Worm (Caenorhabditis elegans) whole organism, L2 larva: ENCODE data around the gene sre-13.

Source experiments
- C34F6.9 ChIP-seq: fragments of 150-350 bp; optimal IDR thresholded peaks from 2 replicates; lab custom pipeline; 2014; ENCODE audit warnings: missing biosample characterization, missing genetic modification characterization
- F13H6.1 ChIP-seq: sonication (generic microtip); optimal IDR thresholded peaks from 2 replicates; lab custom pipeline; 2016; ENCODE audit warnings: missing genetic modification characterization, missing compliant biosample characterization
- R02D3.7 ChIP-seq: fragments of 150-350 bp; optimal IDR thresholded peaks from 2 replicates; lab custom pipeline; 2014; ENCODE audit warnings: missing biosample characterization, missing genetic modification characterization
- ZK546.5 ChIP-seq: sonication (generic microtip); optimal IDR thresholded peaks from 2 replicates; lab custom pipeline; 2017; ENCODE audit warnings: missing biosample characterization, missing genetic modification characterization
- alr-1 ChIP-seq: fragments of 150-350 bp; optimal IDR thresholded peaks from 2 replicates; lab custom pipeline; 2014; ENCODE audit warnings: missing biosample characterization, missing genetic modification characterization
- aly-2 ChIP-seq: fragments of 150-350 bp; optimal IDR thresholded peaks from 2 replicates; lab custom pipeline; 2014; ENCODE audit warnings: missing biosample characterization, missing genetic modification characterization
- ama-1 ChIP-seq: fragments of 150-350 bp; optimal IDR thresholded peaks from 2 replicates; lab custom pipeline; 2018; ENCODE audit warnings: inconsistent platforms
- blmp-1 ChIP-seq: sonication (generic microtip); optimal IDR thresholded peaks from 2 replicates; lab custom pipeline; 2017; ENCODE audit warnings: missing genetic modification characterization, mild to moderate bottlenecking, missing compliant biosample characterization, antibody characterized with exemption, moderate library complexity; ENCODE audit not compliant: insufficient read depth
- ceh-16 ChIP-seq: fragments of 150-350 bp; optimal IDR thresholded peaks from 2 replicates; lab custom pipeline; 2014; ENCODE audit warnings: missing biosample characterization, missing genetic modification characterization
- ceh-82 ChIP-seq: fragments of 150-350 bp; optimal IDR thresholded peaks from 2 replicates; lab custom pipeline; 2014; ENCODE audit warnings: missing biosample characterization, missing genetic modification characterization
- crh-2 ChIP-seq: sonication (generic microtip); optimal IDR thresholded peaks from 2 replicates; lab custom pipeline; 2017; ENCODE audit warnings: missing biosample characterization, missing genetic modification characterization
- dmd-4 ChIP-seq: sonication (generic microtip); optimal IDR thresholded peaks from 2 replicates; lab custom pipeline; 2017; ENCODE audit warnings: missing biosample characterization, missing genetic modification characterization
- elt-1 ChIP-seq: fragments of 150-350 bp; optimal IDR thresholded peaks from 2 replicates; lab custom pipeline; 2014; ENCODE audit warnings: missing biosample characterization, missing genetic modification characterization
- elt-3 ChIP-seq: sonication (generic microtip); optimal IDR thresholded peaks from 2 replicates; lab custom pipeline; 2017; ENCODE audit warnings: missing biosample characterization, missing genetic modification characterization
- fos-1 ChIP-seq: fragments of 150-350 bp; optimal IDR thresholded peaks from 2 replicates; lab custom pipeline; 2014; ENCODE audit warnings: missing biosample characterization, missing genetic modification characterization
- gmeb-1 ChIP-seq: fragments of 150-350 bp; optimal IDR thresholded peaks from 2 replicates; lab custom pipeline; 2014; ENCODE audit warnings: missing biosample characterization, missing genetic modification characterization
- lin-13 ChIP-seq: fragments of 150-350 bp; optimal IDR thresholded peaks from 2 replicates; lab custom pipeline; 2014; ENCODE audit warnings: missing biosample characterization, missing genetic modification reagents, missing genetic modification characterization
- lin-39 ChIP-seq: fragments of 150-350 bp; optimal IDR thresholded peaks from 2 replicates; lab custom pipeline; 2014; ENCODE audit warnings: missing biosample characterization, missing genetic modification reagents, missing genetic modification characterization
- lsy-2 ChIP-seq, 2 experiments: fragments of 150-350 bp in 1 of 2; sonication (generic microtip) in 1 of 2; optimal IDR thresholded peaks; 2 replicates each; lab custom pipeline; 2014 to 2017; ENCODE audit warnings: missing biosample characterization in 2 of 2, missing genetic modification characterization in 2 of 2
- mab-5 ChIP-seq: fragments of 150-350 bp; optimal IDR thresholded peaks from 2 replicates; lab custom pipeline; 2014; ENCODE audit warnings: missing biosample characterization, missing genetic modification characterization
- nhr-10 ChIP-seq: sonication (generic microtip); optimal IDR thresholded peaks from 2 replicates; lab custom pipeline; 2017; ENCODE audit warnings: missing biosample characterization, missing genetic modification characterization
- nhr-12 ChIP-seq: fragments of 150-350 bp; optimal IDR thresholded peaks from 2 replicates; lab custom pipeline; 2014; ENCODE audit warnings: missing biosample characterization, missing genetic modification characterization
- nhr-129 ChIP-seq: fragments of 150-350 bp; optimal IDR thresholded peaks from 2 replicates; lab custom pipeline; 2014; ENCODE audit warnings: missing biosample characterization, missing genetic modification characterization
- nhr-21 ChIP-seq: fragments of 150-350 bp; optimal IDR thresholded peaks from 2 replicates; lab custom pipeline; 2014; ENCODE audit warnings: missing biosample characterization, missing genetic modification characterization
- nhr-25 ChIP-seq: fragments of 150-350 bp; sonication (generic microtip); optimal IDR thresholded peaks from 3 replicates; lab custom pipeline; 2014; ENCODE audit warnings: missing biosample characterization, missing genetic modification characterization
- nhr-77 ChIP-seq: fragments of 150-350 bp; optimal IDR thresholded peaks from 2 replicates; lab custom pipeline; 2014; ENCODE audit warnings: missing biosample characterization, missing genetic modification characterization
- peb-1 ChIP-seq: fragments of 150-350 bp; optimal IDR thresholded peaks from 2 replicates; lab custom pipeline; 2014; ENCODE audit warnings: missing biosample characterization, missing genetic modification characterization
- skn-1 ChIP-seq: sonication (generic microtip); optimal IDR thresholded peaks from 2 replicates; lab custom pipeline; 2017; ENCODE audit warnings: missing biosample characterization, missing genetic modification characterization
- sma-3 ChIP-seq: sonication (generic microtip); optimal IDR thresholded peaks from 2 replicates; lab custom pipeline; 2016; ENCODE audit warnings: missing genetic modification reagents, missing genetic modification characterization, missing compliant biosample characterization
- sma-9 ChIP-seq, 2 experiments: fragments of 150-350 bp in 1 of 2; sonication (generic microtip) in 1 of 2; optimal IDR thresholded peaks; 2 replicates each; lab custom pipeline; 2014 to 2016; ENCODE audit warnings: missing genetic modification characterization in 2 of 2, mild to moderate bottlenecking in 1 of 2, missing biosample characterization in 1 of 2, missing compliant biosample characterization in 1 of 2, missing genetic modification reagents in 1 of 2, moderate library complexity in 1 of 2
- snpc-4 ChIP-seq: fragments of 150-350 bp; optimal IDR thresholded peaks from 2 replicates; lab custom pipeline; 2014; ENCODE audit warnings: missing biosample characterization, missing genetic modification characterization
- unc-39 ChIP-seq: fragments of 150-350 bp; optimal IDR thresholded peaks from 2 replicates; lab custom pipeline; 2014; ENCODE audit warnings: missing biosample characterization, missing genetic modification characterization
- unc-62 ChIP-seq: fragments of 150-350 bp; optimal IDR thresholded peaks from 2 replicates; lab custom pipeline; 2014; ENCODE audit warnings: missing biosample characterization, missing genetic modification reagents, missing genetic modification characterization
- zag-1 ChIP-seq: fragments of 150-350 bp; optimal IDR thresholded peaks from 2 replicates; lab custom pipeline; 2014; ENCODE audit warnings: missing biosample characterization, missing genetic modification characterization
- ztf-1 ChIP-seq: fragments of 200-800 bp; sonication (Bioruptor generic); conservative IDR thresholded peaks from 2 replicates; pipeline ENCODE4 v1.3.6; 2022; ENCODE audit warnings: missing genetic modification characterization, missing compliant biosample characterization

Gene sre-13

DNA sequence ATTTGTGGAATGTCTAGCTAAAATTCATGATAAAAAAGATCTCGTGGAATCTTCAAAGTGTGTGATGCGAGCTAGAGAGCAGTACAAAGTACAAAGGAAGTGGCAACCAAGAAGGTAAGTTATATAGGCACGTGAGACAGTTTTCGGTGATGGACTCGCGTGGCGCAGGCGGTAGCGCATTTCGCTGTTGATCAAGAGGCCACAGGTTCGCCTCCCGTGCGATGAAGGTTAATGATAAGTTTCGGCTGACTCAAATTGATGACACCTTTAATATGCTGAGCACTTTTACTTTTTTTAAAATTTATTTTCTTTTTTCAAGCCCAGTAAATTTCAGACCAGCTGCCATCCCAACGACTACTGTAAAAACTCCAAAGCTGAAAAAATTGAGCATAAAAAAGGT lies 19.7 kb downstream of the sre-13 start:
- no peak for TF ChIP-seq nhr-12 (tag; lab: Kevin White, UChicago)
- TF ChIP-seq peb-1 (tag; lab: Kevin White, UChicago), result no peak
- no peak for TF ChIP-seq ceh-82
- TF ChIP-seq zag-1 (tag; lab: Kevin White, UChicago), result no peak
- no peak for TF ChIP-seq nhr-77 (tag; lab: Kevin White, UChicago)
- TF ChIP-seq ZK546.5 (tag; lab: Kevin White, UChicago), result no peak
- no peak for TF ChIP-seq nhr-25 (tag; lab: Kevin White, UChicago)
- no peak for TF ChIP-seq elt-3
- TF ChIP-seq lin-39 (tag; lab: Kevin White, UChicago), result no peak
- TF ChIP-seq unc-39 (tag; lab: Kevin White, UChicago), result no peak
- peak; percentile 43 for TF ChIP-seq gmeb-1 (tag; lab: Kevin White, UChicago)
- TF ChIP-seq lin-13, result no peak
- TF ChIP-seq nhr-129, result no peak
- TF ChIP-seq elt-1 (tag; lab: Kevin White, UChicago), result no peak
- TF ChIP-seq sma-3 (GFP tag; lab: Kevin White, UChicago), result peak; percentile 29
- no peak for TF ChIP-seq skn-1 (tag; lab: Kevin White, UChicago)
- TF ChIP-seq dmd-4 (tag; lab: Kevin White, UChicago), result no peak
- TF ChIP-seq snpc-4, result no peak
- peak; percentile 50 for TF ChIP-seq sma-9 (GFP tag; optimal IDR thresholded peaks at IDR 0.05; lab: Kevin White, UChicago)
- no peak for TF ChIP-seq sma-9 (tag; optimal IDR thresholded peaks at IDR 0.05; lab: Kevin White, UChicago)
- TF ChIP-seq alr-1 (tag; lab: Kevin White, UChicago), result no peak
- no peak for TF ChIP-seq crh-2 (tag; lab: Kevin White, UChicago)
- no peak for TF ChIP-seq ztf-1 (GFP tag; lab: Robert Waterston, UW)
- TF ChIP-seq nhr-21 (tag; lab: Kevin White, UChicago), result peak; percentile 18
- TF ChIP-seq C34F6.9 (tag; lab: Kevin White, UChicago), result no peak
- TF ChIP-seq ama-1 (lab: Kevin White, UChicago), result no peak
- TF ChIP-seq fos-1 (tag; lab: Kevin White, UChicago), result peak; percentile 62
- TF ChIP-seq unc-62, result no peak

DNA sequence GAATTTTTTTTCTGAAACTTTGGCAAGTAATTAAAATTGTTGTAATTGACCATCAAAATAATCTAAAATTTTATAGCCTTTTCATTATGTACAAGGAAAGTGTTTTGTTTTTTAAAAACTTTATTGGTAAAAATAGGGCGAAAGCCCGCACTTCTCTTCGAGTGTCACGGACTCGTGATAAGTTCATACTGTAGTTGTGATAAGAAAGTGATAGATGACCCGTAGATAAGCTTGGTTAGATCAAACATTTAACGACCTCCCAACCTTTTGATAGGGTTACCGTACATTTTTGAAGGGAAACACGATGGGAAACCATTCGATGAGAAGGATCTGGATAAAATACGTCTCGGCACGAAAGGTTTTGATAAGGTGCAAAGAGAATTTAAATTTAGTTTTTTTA lies 20.2 kb downstream of the sre-13 start:
- peak in 1 of 2 experiments; percentile 52 for TF ChIP-seq lsy-2 (tag; optimal IDR thresholded peaks at IDR 0.05; lab: Kevin White, UChicago)
- TF ChIP-seq fos-1 (tag; lab: Kevin White, UChicago), result peak; percentile 27
- TF ChIP-seq nhr-25 (tag; lab: Kevin White, UChicago), result peak; percentile 27
- peak; percentile 34 for TF ChIP-seq blmp-1 (tag; lab: Kevin White, UChicago)
- no peak for TF ChIP-seq peb-1 (tag; lab: Kevin White, UChicago)

DNA sequence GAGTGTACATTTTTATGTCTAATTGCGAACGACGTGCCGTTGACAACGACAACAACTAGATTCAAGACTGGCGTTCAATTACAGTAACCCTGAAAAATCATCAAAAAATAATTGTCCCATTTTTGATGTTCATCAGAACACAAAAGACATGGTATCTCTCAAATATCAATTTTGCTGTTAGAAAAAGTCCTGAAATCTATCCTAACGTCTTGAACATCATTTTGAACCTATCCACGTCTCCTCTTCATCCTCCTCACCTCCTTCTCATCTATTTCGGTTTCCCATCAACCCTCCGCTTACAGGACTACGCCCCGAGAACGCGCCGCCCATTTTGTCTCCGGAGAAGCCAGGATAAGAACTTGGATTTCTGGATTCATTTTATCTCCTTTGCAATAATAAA lies 20.9 kb downstream of the sre-13 start, which contains the start of gene mltn-9:
Gene mltn-9, plus strand, starts transcription at position 301 of the 400 bp plus-strand sequence.
- TF ChIP-seq nhr-21 (tag; lab: Kevin White, UChicago) (no peak), F13H6.1 (tag; lab: Kevin White, UChicago) (no peak), ZK546.5 (tag; lab: Kevin White, UChicago) (no peak), elt-1 (tag; lab: Kevin White, UChicago) (no peak), lin-39 (tag; lab: Kevin White, UChicago) (no peak), nhr-10 (no peak), fos-1 (tag; lab: Kevin White, UChicago) (no peak), R02D3.7 (no peak), ceh-16 (no peak), aly-2 (no peak), elt-3 (no peak), unc-62 (no peak)
- TF ChIP-seq, all 48 proteins: peak for 0

DNA sequence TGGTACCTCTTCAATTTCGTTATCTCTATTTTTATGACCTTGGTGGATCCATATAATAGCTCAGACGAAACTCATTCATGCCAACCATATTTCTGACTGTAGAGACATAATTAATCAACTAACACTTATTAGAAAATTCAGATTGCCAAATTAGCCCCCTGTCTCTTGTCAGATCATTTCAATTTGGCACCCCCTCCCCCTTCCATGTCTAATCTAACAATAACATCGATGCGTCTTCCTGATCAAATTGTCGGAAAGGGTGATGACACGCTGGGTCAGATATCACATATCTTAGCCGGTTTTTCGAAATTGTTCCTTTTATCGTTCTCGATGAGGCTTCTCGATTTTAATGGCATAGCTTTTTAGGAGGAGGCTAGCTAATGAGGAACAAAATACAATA lies 25.3 kb downstream of the sre-13 start:
- TF ChIP-seq elt-3 (no peak), fos-1 (tag; lab: Kevin White, UChicago) (no peak), gmeb-1 (tag; lab: Kevin White, UChicago) (no peak), lin-13 (no peak), blmp-1 (tag; lab: Kevin White, UChicago) (no peak), crh-2 (tag; lab: Kevin White, UChicago) (no peak), mab-5 (tag; lab: Kevin White, UChicago) (no peak), ceh-82 (no peak), ceh-16 (no peak)
